Worm (Caenorhabditis elegans): ENCODE results near the gene R144.6.

ce11 chrIII:5044709-5045108 lies 40.2 kb upstream of the R144.6 start, which contains the start of gene C45G9.14:
- no peak for TF ChIP-seq egrh-3 (GFP tag; IDR thresholded peaks at IDR 0.05)
- no peak for TF ChIP-seq atf-7 (tag; optimal IDR thresholded peaks at IDR 0.05)
- no peak for TF ChIP-seq ztf-18 (tag; optimal IDR thresholded peaks at IDR 0.05)
- no peak for TF ChIP-seq cebp-2 (GFP tag; IDR thresholded peaks at IDR 0.05)
- TF ChIP-seq ccch-3 (GFP tag; optimal IDR thresholded peaks at IDR 0.05) = no peak
